Worm (Caenorhabditis elegans): ENCODE data around the gene R09B5.11.

ce11 chrV:1389838-1390237, 49.2 kb upstream of the R09B5.11 start:
- no peak for TF ChIP-seq nfya-1 (tag; optimal IDR thresholded peaks at IDR 0.05)
- no peak for TF ChIP-seq pha-2 (tag; optimal IDR thresholded peaks at IDR 0.05)
- no peak for TF ChIP-seq pqm-1 (tag; optimal IDR thresholded peaks at IDR 0.05)
- TF ChIP-seq sdc-2 (tag; optimal IDR thresholded peaks at IDR 0.05), result no peak
- no peak for TF ChIP-seq hlh-8 (tag; optimal IDR thresholded peaks at IDR 0.05)
- no peak for TF ChIP-seq ama-1 (optimal IDR thresholded peaks at IDR 0.05)
